Worm (Caenorhabditis elegans): ENCODE results near the gene F27E5.8.

ce11 chrII:10122465-10122864 is 4.8 kb downstream of the F27E5.8 start, which contains the start of gene F27E5.7:
- TF ChIP-seq T22C8.4 (GFP tag; IDR thresholded peaks at IDR 0.05) (no peak), ztf-23 (GFP tag; IDR thresholded peaks at IDR 0.05) (no peak), ztf-29 (GFP tag; IDR thresholded peaks at IDR 0.05) (no peak)
